Worm (Caenorhabditis elegans) whole organism, midembryonic: ENCODE data around the gene fipr-15.

Experiments used
- T22C8.4 ChIP-seq: fragments of 200-800 bp; sonication (Bioruptor generic); IDR thresholded peaks from 2 replicates; pipeline ENCODE4 v1.3.6; 2022; ENCODE audit warnings: missing genetic modification characterization, missing compliant biosample characterization
- cog-1 ChIP-seq: sonication (generic microtip); optimal IDR thresholded peaks from 2 replicates; lab custom pipeline; 2016; ENCODE audit warnings: missing genetic modification characterization, missing compliant biosample characterization
- med-1 ChIP-seq: sonication (generic microtip); optimal IDR thresholded peaks from 2 replicates; lab custom pipeline; 2017; ENCODE audit warnings: missing genetic modification characterization, mild to moderate bottlenecking, missing compliant biosample characterization, antibody characterized with exemption, missing genetic modification reagents; ENCODE audit not compliant: insufficient read depth
- tab-1 ChIP-seq: fragments of 200-800 bp; sonication (Bioruptor generic); IDR thresholded peaks from 2 replicates; pipeline ENCODE4 v1.3.6; 2022; ENCODE audit warnings: missing genetic modification characterization, missing compliant biosample characterization
- ztf-23 ChIP-seq: fragments of 200-800 bp; sonication (Bioruptor generic); IDR thresholded peaks from 2 replicates; pipeline ENCODE4 v1.3.6; 2022; ENCODE audit warnings: missing genetic modification reagents, missing genetic modification characterization, missing compliant biosample characterization

ce11 chrIV:10885915-10886314, 5.6 kb downstream of the fipr-15 start, which contains the start of gene srlf-11:
- TF ChIP-seq T22C8.4 (GFP tag; lab: Robert Waterston, UW), result no peak
- no peak for TF ChIP-seq tab-1
- no peak for TF ChIP-seq ztf-23 (GFP tag; lab: Robert Waterston, UW)
- TF ChIP-seq med-1 (GFP tag; lab: Kevin White, UChicago), result no peak
- TF ChIP-seq cog-1 (tag; lab: Kevin White, UChicago), result no peak
